Fruit fly (Drosophila melanogaster): ENCODE results near the gene Fim.
A peak's percentile ranks its signal among the peaks of the same experiment; 100 is the strongest.

The Fim gene

DNA sequence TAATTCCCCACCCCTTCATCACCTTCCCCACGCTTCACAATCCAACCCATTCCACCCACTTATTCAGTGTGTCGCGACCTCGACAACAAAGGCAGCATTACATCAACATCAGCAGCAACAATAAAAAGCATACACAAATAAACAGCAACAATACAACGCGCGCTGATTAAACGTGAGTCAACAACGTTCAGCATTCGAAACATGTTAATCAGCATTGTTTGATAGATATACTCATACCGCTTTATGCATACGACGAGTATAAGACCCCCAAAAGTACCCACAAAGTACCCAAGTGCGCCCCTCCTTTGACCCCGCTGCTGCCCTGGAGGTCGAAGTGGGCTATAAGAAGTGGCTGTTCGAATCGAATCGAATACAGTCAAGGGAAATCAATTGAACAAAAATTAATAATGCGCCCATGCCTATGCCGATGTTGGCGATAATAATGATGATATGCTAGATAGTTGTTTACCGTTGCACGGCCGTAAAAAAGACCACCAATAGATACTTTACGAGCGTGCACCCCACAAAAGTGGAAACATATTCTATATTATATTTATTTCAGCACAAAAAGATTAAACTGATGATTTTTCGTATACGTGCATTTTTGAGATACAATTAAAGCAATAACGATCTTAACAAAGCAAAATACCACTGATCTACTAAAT is 7.4 kb downstream of the Fim start (continued):
- TF ChIP-seq sens-2 (GFP tag; IDR thresholded peaks at IDR 0.05) = no peak
- TF ChIP-seq ranshi (GFP tag; IDR thresholded peaks at IDR 0.05) = no peak
- no peak for TF ChIP-seq CG16815 (GFP tag; optimal IDR thresholded peaks at IDR 0.05)
- TF ChIP-seq Ets65A (GFP tag) = peak; percentile 53
- no peak for TF ChIP-seq hb (GFP tag; IDR thresholded peaks at IDR 0.05; ENCODE audit: partially characterized antibody)
- peak; percentile 52; the same call in 2 of the 3 replicates for TF ChIP-seq so (GFP tag; IDR thresholded peaks at IDR 0.05)
- TF ChIP-seq CG8388 (GFP tag; optimal IDR thresholded peaks at IDR 0.05) = no peak
- no peak for TF ChIP-seq CG11504 (tag; optimal IDR thresholded peaks at IDR 0.05)
- no peak for TF ChIP-seq ase (GFP tag; IDR thresholded peaks at IDR 0.05)
- TF ChIP-seq nom (GFP tag; optimal IDR thresholded peaks at IDR 0.05) = no peak
- peak; percentile 41 for TF ChIP-seq CG15514 (GFP tag; optimal IDR thresholded peaks at IDR 0.05)
- no peak for TF ChIP-seq CG18599 (GFP tag; optimal IDR thresholded peaks at IDR 0.05)
- no peak for TF ChIP-seq Ravus (GFP tag; IDR thresholded peaks at IDR 0.05)
- no peak for TF ChIP-seq peb (GFP tag; IDR thresholded peaks at IDR 0.05)
- peak in 1 of 2 experiments; percentile 95 for TF ChIP-seq Hr78 (GFP tag; optimal IDR thresholded peaks at IDR 0.05)
- no peak for TF ChIP-seq Dbx (GFP tag; IDR thresholded peaks at IDR 0.05)
- peak; percentile 34 for TF ChIP-seq B-H2 (GFP tag; optimal IDR thresholded peaks at IDR 0.05)
- TF ChIP-seq H2.0 (GFP tag; IDR thresholded peaks at IDR 0.05) = no peak
- no peak for TF ChIP-seq BtbVII (GFP tag; optimal IDR thresholded peaks at IDR 0.05)
- peak; percentile 28 for TF ChIP-seq CG17912 (GFP tag; optimal IDR thresholded peaks at IDR 0.05)
- no peak for TF ChIP-seq klu (GFP tag; IDR thresholded peaks at IDR 0.05)
- no peak for TF ChIP-seq CG3065 (GFP tag; optimal IDR thresholded peaks at IDR 0.05)
- no peak for TF ChIP-seq sima (GFP tag; optimal IDR thresholded peaks at IDR 0.05)
- peak; percentile 34 for TF ChIP-seq CG13296 (GFP tag; optimal IDR thresholded peaks at IDR 0.05)
- no peak for TF ChIP-seq CoRest (tag; optimal IDR thresholded peaks at IDR 0.05)
- peak; percentile 55; the same call in 1 of the 2 replicates for TF ChIP-seq Awh (GFP tag; IDR thresholded peaks at IDR 0.05)
- TF ChIP-seq Hr3 (GFP tag; optimal IDR thresholded peaks at IDR 0.05) = no peak
- TF ChIP-seq dmrt99B (tag; optimal IDR thresholded peaks at IDR 0.05) = no peak
- TF ChIP-seq abd-A (tag; optimal IDR thresholded peaks at IDR 0.05) = peak; percentile 5
- no peak for TF ChIP-seq Nf-YA (GFP tag; IDR thresholded peaks at IDR 0.05)
- no peak for TF ChIP-seq CG4404 (GFP tag; IDR thresholded peaks at IDR 0.05)
- no peak for TF ChIP-seq scrt (GFP tag; optimal IDR thresholded peaks at IDR 0.05)
- TF ChIP-seq CG10462 (GFP tag; optimal IDR thresholded peaks at IDR 0.05) = no peak
- TF ChIP-seq CG33557 (GFP tag; optimal IDR thresholded peaks at IDR 0.05) = no peak
- TF ChIP-seq hkb (optimal IDR thresholded peaks at IDR 0.05) = no peak
- peak; percentile 55; the same call in 1 of the 2 replicates for TF ChIP-seq hkb (GFP tag; IDR thresholded peaks at IDR 0.05)
- no peak for TF ChIP-seq bsh (GFP tag; optimal IDR thresholded peaks at IDR 0.05)
- peak; percentile 20; the same call in 1 of the 2 replicates for TF ChIP-seq CG10321 (GFP tag; IDR thresholded peaks at IDR 0.05)
- no peak for TF ChIP-seq stc (GFP tag; IDR thresholded peaks at IDR 0.05)
- peak; percentile 28 for TF ChIP-seq org-1 (GFP tag; optimal IDR thresholded peaks at IDR 0.05)
- TF ChIP-seq otp (GFP tag; IDR thresholded peaks at IDR 0.05) = 0 out of 3 replicates have a peak, but pooled peaks have one; percentile 40
- TF ChIP-seq shn (GFP tag; optimal IDR thresholded peaks at IDR 0.05) = no peak
- TF ChIP-seq Myb (GFP tag; optimal IDR thresholded peaks at IDR 0.05) = no peak
- no peak for TF ChIP-seq Dfd (GFP tag; optimal IDR thresholded peaks at IDR 0.05)
- TF ChIP-seq unc-4 (GFP tag; IDR thresholded peaks at IDR 0.05; ENCODE audit: partially characterized antibody) = no peak
- TF ChIP-seq Sin3A (optimal IDR thresholded peaks at IDR 0.05) = no peak
- TF ChIP-seq Dll (GFP tag; IDR thresholded peaks at IDR 0.05; ENCODE audit: partially characterized antibody) = no peak
- TF ChIP-seq CG13775 (GFP tag; optimal IDR thresholded peaks at IDR 0.05) = no peak
- TF ChIP-seq tap (tag; optimal IDR thresholded peaks at IDR 0.05) = peak; percentile 6
- peak; percentile 9 for TF ChIP-seq CG13894 (tag; optimal IDR thresholded peaks at IDR 0.05)

All from whole organism, embryonic.